Fruit fly (Drosophila melanogaster) whole organism, prepupa: ENCODE results near the gene CG33286.

ENCODE experiments used
- CG10669 ChIP-seq: fragments of 200-800 bp; sonication (Bioruptor generic); optimal IDR thresholded peaks from 3 replicates; lab custom pipeline; 2018; ENCODE audit warnings: missing biosample characterization, mild to moderate bottlenecking, missing genetic modification characterization, moderate library complexity
- CG15336 ChIP-seq: fragments of 200-800 bp; sonication (Bioruptor generic); IDR thresholded peaks from 2 replicates; pipeline ENCODE4 v1.3.6; 2022; ENCODE audit warnings: missing biosample characterization, missing genetic modification characterization
- CG1621 ChIP-seq: fragments of 200-800 bp; sonication (Bioruptor generic); optimal IDR thresholded peaks from 3 replicates; lab custom pipeline; 2018; ENCODE audit warnings: missing biosample characterization, mild to moderate bottlenecking, missing genetic modification characterization
- CG3919 ChIP-seq: fragments of 200-800 bp; sonication (Bioruptor generic); optimal IDR thresholded peaks from 3 replicates; lab custom pipeline; 2016; ENCODE audit warnings: missing biosample characterization, missing genetic modification characterization
- CG6163 ChIP-seq: fragments of 200-800 bp; sonication (Bioruptor generic); IDR thresholded peaks from 3 replicates; pipeline ENCODE4 v1.3.6; 2022; ENCODE audit warnings: missing biosample characterization, missing genetic modification characterization
- CG8632 ChIP-seq: fragments of 200-800 bp; sonication (Bioruptor generic); optimal IDR thresholded peaks from 3 replicates; lab custom pipeline; 2016; ENCODE audit warnings: missing biosample characterization, missing genetic modification characterization
- Eip75B ChIP-seq: fragments of 200-800 bp; sonication (Bioruptor generic); optimal IDR thresholded peaks from 3 replicates; lab custom pipeline; 2016; ENCODE audit warnings: missing biosample characterization, missing genetic modification characterization
- Eip78C ChIP-seq: fragments of 200-800 bp; sonication (Bioruptor generic); peaks from one replicate; lab custom pipeline; 2016; ENCODE audit warnings: missing biosample characterization, missing genetic modification characterization
- Eip93F ChIP-seq: fragments of 200-800 bp; sonication (Bioruptor generic); optimal IDR thresholded peaks from 2 replicates; lab custom pipeline; 2016; ENCODE audit warnings: missing biosample characterization, mild to moderate bottlenecking, missing genetic modification characterization
- Hr39 ChIP-seq: fragments of 200-800 bp; sonication (Bioruptor generic); optimal IDR thresholded peaks from 2 replicates; lab custom pipeline; 2016; ENCODE audit warnings: missing biosample characterization, missing genetic modification characterization
- Met ChIP-seq: fragments of 200-800 bp; sonication (Bioruptor generic); optimal IDR thresholded peaks from 3 replicates; lab custom pipeline; 2016; ENCODE audit warnings: missing biosample characterization, missing genetic modification characterization
- OdsH ChIP-seq: fragments of 200-800 bp; sonication (Bioruptor generic); optimal IDR thresholded peaks from 3 replicates; lab custom pipeline; 2016; ENCODE audit warnings: missing biosample characterization, missing genetic modification characterization
- spab ChIP-seq: fragments of 200-800 bp; sonication (Bioruptor generic); optimal IDR thresholded peaks from 2 replicates; lab custom pipeline; 2017; ENCODE audit warnings: missing biosample characterization, mild to moderate bottlenecking, missing genetic modification characterization, missing genetic modification reagents
- topi ChIP-seq: fragments of 200-800 bp; sonication (Bioruptor generic); optimal IDR thresholded peaks from 3 replicates; lab custom pipeline; 2016; ENCODE audit warnings: missing biosample characterization, missing genetic modification characterization

dm6 chr3L:20929418-20929817 lies 45.1 kb downstream of the CG33286 start:
- TF ChIP-seq Eip93F = no peak
- TF ChIP-seq CG1621 (tag; lab: Kevin White, UChicago) = no peak
- TF ChIP-seq Hr39 = no peak
- no peak for TF ChIP-seq topi (GFP tag; lab: Kevin White, UChicago)
- peak; percentile 72 for TF ChIP-seq Eip78C
- no peak for TF ChIP-seq CG3919 (GFP tag; lab: Kevin White, UChicago)
- TF ChIP-seq Eip75B (GFP tag; lab: Kevin White, UChicago) = peak; percentile 16
- no peak for TF ChIP-seq CG8632 (GFP tag; lab: Kevin White, UChicago)
- no peak for TF ChIP-seq CG6163
- TF ChIP-seq CG15336 (GFP tag; lab: Robert Waterston, UW) = 0 out of 2 replicates have a peak, but pooled peaks have one; percentile 21
- peak; percentile 15 for TF ChIP-seq OdsH (GFP tag; lab: Kevin White, UChicago)
- TF ChIP-seq CG10669 = peak; percentile 40
- TF ChIP-seq spab (GFP tag; lab: Kevin White, UChicago) = no peak
- TF ChIP-seq Met (GFP tag; lab: Kevin White, UChicago) = no peak
